Worm (Caenorhabditis elegans) whole organism, L3 larva: ENCODE measurements around the gene ncl-1.

Experiments
- R02D3.7 ChIP-seq: fragments of 150-350 bp; optimal IDR thresholded peaks from 2 replicates; lab custom pipeline; 2014; ENCODE audit warnings: missing biosample characterization, missing genetic modification characterization
- aly-2 ChIP-seq: fragments of 150-350 bp; optimal IDR thresholded peaks from 2 replicates; lab custom pipeline; 2014; ENCODE audit warnings: missing biosample characterization, missing genetic modification characterization
- ama-1 ChIP-seq: fragments of 150-350 bp; optimal IDR thresholded peaks from 2 replicates; lab custom pipeline; 2018
- ceh-16 ChIP-seq: sonication (generic microtip); optimal IDR thresholded peaks from 2 replicates; lab custom pipeline; 2017; ENCODE audit warnings: missing biosample characterization, missing genetic modification characterization
- ceh-28 ChIP-seq: fragments of 150-350 bp; optimal IDR thresholded peaks from 2 replicates; lab custom pipeline; 2014; ENCODE audit warnings: missing biosample characterization, missing genetic modification reagents, missing genetic modification characterization
- ceh-9 ChIP-seq: sonication (generic microtip); optimal IDR thresholded peaks from 2 replicates; lab custom pipeline; 2018; ENCODE audit warnings: missing biosample characterization, missing genetic modification characterization
- daf-12 ChIP-seq: fragments of 150-350 bp; optimal IDR thresholded peaks from 2 replicates; lab custom pipeline; 2014; ENCODE audit warnings: missing biosample characterization, missing genetic modification reagents, missing genetic modification characterization
- egl-27 ChIP-seq: sonication (generic microtip); optimal IDR thresholded peaks from 4 replicates; lab custom pipeline; 2017; ENCODE audit warnings: missing biosample characterization, missing genetic modification reagents, missing genetic modification characterization
- egl-5 ChIP-seq: fragments of 150-350 bp; optimal IDR thresholded peaks from 2 replicates; lab custom pipeline; 2017; ENCODE audit warnings: missing biosample characterization, missing genetic modification reagents, missing genetic modification characterization, inconsistent platforms
- elt-1 ChIP-seq: fragments of 150-350 bp; optimal IDR thresholded peaks from 2 replicates; lab custom pipeline; 2014; ENCODE audit warnings: missing biosample characterization, missing genetic modification characterization
- elt-2 ChIP-seq: sonication (generic microtip); optimal IDR thresholded peaks from 2 replicates; lab custom pipeline; 2016; ENCODE audit warnings: missing genetic modification reagents, mild to moderate bottlenecking, missing genetic modification characterization, missing compliant biosample characterization
- elt-3 ChIP-seq, 3 experiments: fragments of 150-350 bp in 1 of 3; sonication (generic microtip) in 2 of 3; optimal IDR thresholded peaks; 2 replicates in 2 of 3; 4 replicates in 1 of 3; lab custom pipeline; 2014 to 2017; ENCODE audit warnings: missing biosample characterization in 3 of 3, missing genetic modification characterization in 3 of 3
- fkh-10 ChIP-seq: sonication (generic microtip); optimal IDR thresholded peaks from 2 replicates; lab custom pipeline; 2017; ENCODE audit warnings: missing biosample characterization, missing genetic modification reagents, missing genetic modification characterization
- fos-1 ChIP-seq: fragments of 150-350 bp; optimal IDR thresholded peaks from 2 replicates; lab custom pipeline; 2014; ENCODE audit warnings: missing biosample characterization, missing genetic modification characterization
- hmg-11 ChIP-seq: sonication (generic microtip); optimal IDR thresholded peaks from 2 replicates; lab custom pipeline; 2016; ENCODE audit warnings: missing genetic modification characterization, missing compliant biosample characterization
- jun-1 ChIP-seq: fragments of 150-350 bp; optimal IDR thresholded peaks from 2 replicates; lab custom pipeline; 2014; ENCODE audit warnings: missing biosample characterization, missing genetic modification reagents, missing genetic modification characterization
- lin-15B ChIP-seq: fragments of 150-350 bp; optimal IDR thresholded peaks from 2 replicates; lab custom pipeline; 2014; ENCODE audit warnings: missing biosample characterization, missing genetic modification characterization
- lin-39 ChIP-seq: fragments of 150-350 bp; optimal IDR thresholded peaks from 2 replicates; lab custom pipeline; 2018; ENCODE audit warnings: missing biosample characterization, missing genetic modification reagents, missing genetic modification characterization
- lsy-12 ChIP-seq: sonication (generic microtip); optimal IDR thresholded peaks from 2 replicates; lab custom pipeline; 2016; ENCODE audit warnings: mild to moderate bottlenecking, missing genetic modification characterization, missing compliant biosample characterization
- mdl-1 ChIP-seq: fragments of 150-350 bp; optimal IDR thresholded peaks from 2 replicates; lab custom pipeline; 2014; ENCODE audit warnings: missing biosample characterization, missing genetic modification characterization
- nfya-1 ChIP-seq: sonication (generic microtip); optimal IDR thresholded peaks from 2 replicates; lab custom pipeline; 2017; ENCODE audit warnings: missing genetic modification characterization, mild to moderate bottlenecking, missing compliant biosample characterization, antibody characterized with exemption, moderate library complexity; ENCODE audit not compliant: insufficient read depth
- nhr-11 ChIP-seq: fragments of 150-350 bp; optimal IDR thresholded peaks from 2 replicates; lab custom pipeline; 2014; ENCODE audit warnings: missing biosample characterization, missing genetic modification characterization
- nhr-12 ChIP-seq: fragments of 150-350 bp; optimal IDR thresholded peaks from 2 replicates; lab custom pipeline; 2014; ENCODE audit warnings: missing biosample characterization, missing genetic modification characterization
- nhr-23 ChIP-seq: fragments of 150-350 bp; optimal IDR thresholded peaks from 2 replicates; lab custom pipeline; 2014; ENCODE audit warnings: missing biosample characterization, missing genetic modification reagents, missing genetic modification characterization
- nhr-237 ChIP-seq: fragments of 150-350 bp; optimal IDR thresholded peaks from 2 replicates; lab custom pipeline; 2014; ENCODE audit warnings: missing biosample characterization, missing genetic modification characterization
- nhr-25 ChIP-seq: sonication (generic microtip); optimal IDR thresholded peaks from 2 replicates; lab custom pipeline; 2017; ENCODE audit warnings: missing biosample characterization, missing genetic modification characterization
- nhr-43 ChIP-seq: sonication (generic microtip); optimal IDR thresholded peaks from 2 replicates; lab custom pipeline; 2016; ENCODE audit warnings: mild to moderate bottlenecking, missing genetic modification characterization, missing compliant biosample characterization; ENCODE audit not compliant: poor library complexity, severe bottlenecking
- nhr-77 ChIP-seq: fragments of 150-350 bp; optimal IDR thresholded peaks from 2 replicates; lab custom pipeline; 2014; ENCODE audit warnings: missing biosample characterization, missing genetic modification characterization
- pha-4 ChIP-seq: fragments of 150-350 bp; optimal IDR thresholded peaks from 2 replicates; lab custom pipeline; 2014; ENCODE audit warnings: missing biosample characterization, missing genetic modification reagents, missing genetic modification characterization
- pqm-1 ChIP-seq: fragments of 150-350 bp; optimal IDR thresholded peaks from 2 replicates; lab custom pipeline; 2017; ENCODE audit warnings: missing biosample characterization, missing genetic modification characterization, inconsistent platforms
- sea-2 ChIP-seq: fragments of 150-350 bp; sonication (generic microtip); optimal IDR thresholded peaks from 4 replicates; lab custom pipeline; 2014; ENCODE audit warnings: missing biosample characterization, missing genetic modification reagents, missing genetic modification characterization
- unc-62 ChIP-seq: fragments of 150-350 bp; sonication (generic microtip); optimal IDR thresholded peaks from 4 replicates; lab custom pipeline; 2014; ENCODE audit warnings: missing biosample characterization, missing genetic modification reagents, missing genetic modification characterization

ncl-1 gene

ce11 chrIII:7728494-7728893 is 9.0 kb downstream of the ncl-1 start (continued):
- TF ChIP-seq ceh-28 (tag; lab: Kevin White, UChicago) (peak; percentile 39), daf-12 (tag; lab: Kevin White, UChicago) (no peak), fos-1 (no peak), elt-3 (tag; optimal IDR thresholded peaks at IDR 0.05; lab: Kevin White, UChicago) (peak in 1 of 3 experiments; percentile 80), nhr-23 (tag; lab: Kevin White, UChicago) (peak; percentile 86), ceh-9 (tag; lab: Kevin White, UChicago) (no peak), lin-39 (tag; lab: Kevin White, UChicago) (peak; percentile 24), jun-1 (tag; lab: Kevin White, UChicago) (no peak), lsy-12 (tag; lab: Kevin White, UChicago) (peak; percentile 25), aly-2 (tag; lab: Kevin White, UChicago) (no peak), unc-62 (GFP tag; lab: Kevin White, UChicago) (peak; percentile 17), mdl-1 (tag; lab: Kevin White, UChicago) (no peak), nhr-12 (tag; lab: Kevin White, UChicago) (no peak)
- TF ChIP-seq, all 47 proteins: peak for 18

ce11 chrIII:7729062-7729461 is 9.5 kb downstream of the ncl-1 start:
- peak; percentile 53 for TF ChIP-seq lin-39 (tag; lab: Kevin White, UChicago)
- TF ChIP-seq egl-5 (tag; lab: Kevin White, UChicago), result peak; percentile 55
- TF ChIP-seq unc-62 (GFP tag; lab: Kevin White, UChicago), result no peak
- TF ChIP-seq, all 47 proteins: peak for 2

ce11 chrIII:7729534-7730061 is 10.1 kb downstream of the ncl-1 start, which contains the start of gene ZK112.4:
Gene ZK112.4 (minus strand): TSS chrIII:7730011.
- TF ChIP-seq sea-2 (GFP tag; lab: Kevin White, UChicago), result no peak
- TF ChIP-seq jun-1 (tag; lab: Kevin White, UChicago), result peak; percentile 62
- no peak for TF ChIP-seq ceh-16 (tag; lab: Kevin White, UChicago)
- TF ChIP-seq lin-15B, result peak; percentile 61
- TF ChIP-seq egl-5 (tag; lab: Kevin White, UChicago), result no peak
- peak; percentile 38 for TF ChIP-seq hmg-11 (tag; lab: Kevin White, UChicago)
- peak; percentile 18 for TF ChIP-seq nhr-25 (tag; lab: Kevin White, UChicago)
- no peak for TF ChIP-seq nhr-237 (tag; lab: Kevin White, UChicago)
- TF ChIP-seq fkh-10, result peak; percentile 16
- peak; percentile 65 for TF ChIP-seq mdl-1 (tag; lab: Kevin White, UChicago)
- TF ChIP-seq nfya-1 (tag; lab: Kevin White, UChicago), result peak; percentile 83
- TF ChIP-seq ceh-28 (tag; lab: Kevin White, UChicago), result peak; percentile 48
- TF ChIP-seq elt-1 (tag; lab: Kevin White, UChicago), result no peak
- TF ChIP-seq lin-39 (tag; lab: Kevin White, UChicago), result peak; percentile 79
- peak; percentile 15 for TF ChIP-seq R02D3.7 (tag; lab: Kevin White, UChicago)
- TF ChIP-seq nhr-11 (tag; lab: Kevin White, UChicago), result peak; percentile 69
- TF ChIP-seq nhr-23 (tag; lab: Kevin White, UChicago), result peak; percentile 83
- peak; percentile 80 for TF ChIP-seq pha-4
- no peak for TF ChIP-seq nhr-77 (tag; lab: Kevin White, UChicago)
- TF ChIP-seq unc-62 (GFP tag; lab: Kevin White, UChicago), result peak; percentile 55
- TF ChIP-seq nhr-43 (tag; lab: Kevin White, UChicago), result peak; percentile 59
- no peak for TF ChIP-seq elt-2 (tag; lab: Kevin White, UChicago)
- TF ChIP-seq egl-27 (tag; lab: Kevin White, UChicago), result no peak
- TF ChIP-seq ama-1 (lab: Kevin White, UChicago), result peak; percentile 81
- no peak for TF ChIP-seq fos-1

- TF ChIP-seq pqm-1 (tag; lab: Kevin White, UChicago) (peak; percentile 76), jun-1 (tag; lab: Kevin White, UChicago) (peak; percentile 35), elt-2 (tag; lab: Kevin White, UChicago) (peak; percentile 87), pha-4 (peak; percentile 6), ceh-9 (tag; lab: Kevin White, UChicago) (no peak), aly-2 (tag; lab: Kevin White, UChicago) (no peak), ama-1 (lab: Kevin White, UChicago) (peak; percentile 73)
Observed at ce11 chrIII:7730331-7730730, 10.8 kb downstream of the ncl-1 start.
